Worm (Caenorhabditis elegans): ENCODE data around the gene elo-2.

DNA sequence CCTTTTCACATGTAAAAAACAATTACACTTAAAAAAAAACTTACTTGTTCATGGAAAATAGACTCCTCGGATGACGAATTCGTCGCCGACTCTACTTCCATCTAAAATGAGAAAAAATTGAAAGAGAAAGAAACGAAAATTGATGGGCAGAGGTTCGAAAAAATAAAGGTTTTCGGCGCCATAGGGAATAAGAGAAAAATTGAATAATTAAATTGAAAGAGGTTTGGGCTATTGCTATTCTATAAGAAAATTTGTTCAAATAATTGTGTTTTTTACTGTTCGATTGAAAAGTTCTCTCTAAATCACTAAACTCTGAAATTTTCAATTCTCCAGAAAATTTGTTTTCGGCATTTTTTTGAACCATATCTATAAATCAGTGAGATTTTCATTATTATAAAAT lies 16.0 kb upstream of the elo-2 start, which contains the start of gene rabr-2:
- no peak for TF ChIP-seq hmbx-1 (tag; optimal IDR thresholded peaks at IDR 0.05)
- TF ChIP-seq ama-1 (optimal IDR thresholded peaks at IDR 0.05): no peak
- no peak for TF ChIP-seq ceh-13 (GFP tag; optimal IDR thresholded peaks at IDR 0.05)
- no peak for TF ChIP-seq flt-1 (GFP tag; IDR thresholded peaks at IDR 0.05)
- no peak for TF ChIP-seq ets-7 (tag; optimal IDR thresholded peaks at IDR 0.05)
- no peak for TF ChIP-seq pes-1 (GFP tag; IDR thresholded peaks at IDR 0.05)
- no peak for TF ChIP-seq tra-4 (tag; optimal IDR thresholded peaks at IDR 0.05)
- no peak for TF ChIP-seq hnd-1 (tag; optimal IDR thresholded peaks at IDR 0.05)
- TF ChIP-seq scrt-1 (GFP tag; IDR thresholded peaks at IDR 0.05): no peak
- no peak for TF ChIP-seq B0310.2 (tag; optimal IDR thresholded peaks at IDR 0.05)
- TF ChIP-seq tbx-37 (GFP tag; conservative IDR thresholded peaks at IDR 0.05): no peak

Measured in whole organism, early embryonic.